Fruit fly (Drosophila melanogaster) whole organism, embryonic: Measurements from ENCODE around the gene CG46304.
A peak's percentile ranks its signal among the peaks of the same experiment; 100 is the strongest.

Experiments used
- Aef1 ChIP-seq: fragments of 200-800 bp; sonication (Bioruptor generic); IDR thresholded peaks from 3 replicates; pipeline ENCODE4 v1.3.6; 2022; ENCODE audit warnings: missing biosample characterization, missing genetic modification characterization
- CG12155 ChIP-seq: fragments of 200-800 bp; sonication (Bioruptor generic); optimal IDR thresholded peaks from 3 replicates; lab custom pipeline; 2016; ENCODE audit warnings: missing biosample characterization, missing genetic modification characterization
- CG13775 ChIP-seq: fragments of 200-800 bp; sonication (Bioruptor generic); optimal IDR thresholded peaks from 3 replicates; lab custom pipeline; 2017; ENCODE audit warnings: missing biosample characterization, mild to moderate bottlenecking, missing genetic modification characterization
- CG14050 ChIP-seq: fragments of 200-800 bp; sonication (Bioruptor generic); IDR thresholded peaks from 3 replicates; pipeline ENCODE4 v1.3.6; 2022; ENCODE audit warnings: missing biosample characterization, missing genetic modification characterization
- CG16815 ChIP-seq: fragments of 200-800 bp; sonication (Bioruptor generic); optimal IDR thresholded peaks from 3 replicates; lab custom pipeline; 2017; ENCODE audit warnings: missing biosample characterization, mild to moderate bottlenecking, missing genetic modification characterization
- CG17612 ChIP-seq: fragments of 200-800 bp; sonication (Bioruptor generic); IDR thresholded peaks from 2 replicates; pipeline ENCODE4 v1.3.6; 2022; ENCODE audit warnings: missing biosample characterization, missing genetic modification characterization
- CG30403 ChIP-seq: fragments of 200-800 bp; sonication (Bioruptor generic); optimal IDR thresholded peaks from 3 replicates; lab custom pipeline; 2016; ENCODE audit warnings: missing biosample characterization, missing genetic modification characterization
- CG31224 ChIP-seq: fragments of 200-800 bp; sonication (Bioruptor generic); IDR thresholded peaks from 2 replicates; pipeline ENCODE4 v1.3.6; 2022; ENCODE audit warnings: missing biosample characterization, missing genetic modification characterization
- CG31388 ChIP-seq: fragments of 200-800 bp; sonication (Bioruptor generic); optimal IDR thresholded peaks from 2 replicates; lab custom pipeline; 2016; ENCODE audit warnings: missing biosample characterization, missing genetic modification characterization
- CG4730 ChIP-seq: fragments of 200-800 bp; sonication (Bioruptor generic); IDR thresholded peaks from 2 replicates; pipeline ENCODE4 v1.3.6; 2022; ENCODE audit warnings: missing biosample characterization, missing genetic modification characterization
- CG4820 ChIP-seq: fragments of 200-800 bp; sonication (Bioruptor generic); optimal IDR thresholded peaks from 3 replicates; lab custom pipeline; 2016; ENCODE audit warnings: missing biosample characterization, missing genetic modification characterization
- CG8089 ChIP-seq: fragments of 200-800 bp; sonication (Bioruptor generic); optimal IDR thresholded peaks from 3 replicates; lab custom pipeline; 2016; ENCODE audit warnings: missing biosample characterization, missing genetic modification characterization
- CG8765 ChIP-seq: fragments of 200-800 bp; sonication (Bioruptor generic); IDR thresholded peaks from 2 replicates; pipeline ENCODE4 v1.3.6; 2022; ENCODE audit warnings: missing biosample characterization, missing genetic modification characterization
- CG9932 ChIP-seq: fragments of 200-800 bp; sonication (Bioruptor generic); IDR thresholded peaks from 2 replicates; pipeline ENCODE4 v1.3.6; 2022; ENCODE audit warnings: missing biosample characterization, missing genetic modification characterization
- Dad ChIP-seq: fragments of 200-800 bp; sonication (Bioruptor generic); optimal IDR thresholded peaks from 3 replicates; lab custom pipeline; 2016; ENCODE audit warnings: missing biosample characterization, missing genetic modification characterization
- Dip2 ChIP-seq: fragments of 200-800 bp; sonication (Bioruptor generic); IDR thresholded peaks from 2 replicates; pipeline ENCODE4 v1.3.6; 2022; ENCODE audit warnings: missing biosample characterization, missing genetic modification characterization
- Dll ChIP-seq: fragments of 200-800 bp; sonication (Bioruptor generic); IDR thresholded peaks from 4 replicates; pipeline ENCODE4 v1.3.6; 2022; ENCODE audit warnings: missing biosample characterization, missing genetic modification characterization; ENCODE audit not compliant: partially characterized antibody
- Ets65A ChIP-seq: fragments of 200-800 bp; sonication (Bioruptor generic); peaks from one replicate; lab custom pipeline; 2016; ENCODE audit warnings: missing biosample characterization, missing genetic modification characterization
- H2.0 ChIP-seq: fragments of 200-800 bp; sonication (Bioruptor generic); IDR thresholded peaks from 2 replicates; pipeline ENCODE4 v1.3.6; 2022; ENCODE audit warnings: missing biosample characterization, missing genetic modification characterization
- HLH3B ChIP-seq: fragments of 200-800 bp; sonication (Bioruptor generic); IDR thresholded peaks from 2 replicates; pipeline ENCODE4 v1.3.6; 2022; ENCODE audit warnings: missing biosample characterization, missing genetic modification characterization
- HLH4C ChIP-seq: fragments of 200-800 bp; sonication (Bioruptor generic); IDR thresholded peaks from 3 replicates; pipeline ENCODE4 v1.3.6; 2022; ENCODE audit warnings: missing biosample characterization, missing genetic modification characterization; ENCODE audit not compliant: partially characterized antibody
- HmgZ ChIP-seq: fragments of 200-800 bp; sonication (Bioruptor generic); optimal IDR thresholded peaks from 2 replicates; lab custom pipeline; 2018; ENCODE audit warnings: missing biosample characterization, mild to moderate bottlenecking, missing genetic modification characterization
- Lhr ChIP-seq: fragments of 200-800 bp; sonication (Bioruptor generic); optimal IDR thresholded peaks from 3 replicates; lab custom pipeline; 2017; ENCODE audit warnings: mild to moderate bottlenecking, missing biosample characterization, missing genetic modification reagents, missing genetic modification characterization
- Nf-YA ChIP-seq: fragments of 200-800 bp; sonication (Bioruptor generic); IDR thresholded peaks from 2 replicates; pipeline ENCODE4 v1.3.6; 2022; ENCODE audit warnings: missing biosample characterization, missing genetic modification characterization
- NfI ChIP-seq: fragments of 200-800 bp; sonication (Bioruptor generic); optimal IDR thresholded peaks from 3 replicates; lab custom pipeline; 2018; ENCODE audit warnings: missing biosample characterization, mild to moderate bottlenecking, missing genetic modification characterization, moderate library complexity
- Opbp ChIP-seq: fragments of 200-800 bp; sonication (Bioruptor generic); IDR thresholded peaks from 3 replicates; pipeline ENCODE4 v1.3.6; 2022; ENCODE audit warnings: missing biosample characterization, missing genetic modification characterization; ENCODE audit not compliant: partially characterized antibody
- Ptx1 ChIP-seq: fragments of 200-800 bp; sonication (Bioruptor generic); IDR thresholded peaks from 2 replicates; pipeline ENCODE4 v1.3.6; 2022; ENCODE audit warnings: missing biosample characterization, missing genetic modification characterization
- abd-A ChIP-seq: fragments of 200-800 bp; sonication (Bioruptor generic); optimal IDR thresholded peaks from 3 replicates; lab custom pipeline; 2019; ENCODE audit warnings: missing biosample characterization, mild to moderate bottlenecking, missing genetic modification characterization, moderate library complexity
- ap ChIP-seq: fragments of 200-800 bp; sonication (Bioruptor generic); IDR thresholded peaks from 2 replicates; pipeline ENCODE4 v1.3.6; 2022; ENCODE audit warnings: missing biosample characterization, missing genetic modification characterization
- ato ChIP-seq: fragments of 200-800 bp; sonication (Bioruptor generic); IDR thresholded peaks from 2 replicates; pipeline ENCODE4 v1.3.6; 2022; ENCODE audit warnings: missing biosample characterization, missing genetic modification characterization; ENCODE audit not compliant: partially characterized antibody
- bbx ChIP-seq: fragments of 200-800 bp; sonication (Bioruptor generic); IDR thresholded peaks from 2 replicates; pipeline ENCODE4 v1.3.6; 2022; ENCODE audit warnings: missing biosample characterization, missing genetic modification characterization; ENCODE audit not compliant: partially characterized antibody
- chif ChIP-seq, 2 experiments: fragments of 200-800 bp; sonication (Bioruptor generic); optimal IDR thresholded peaks; 3 replicates each; lab custom pipeline; 2016; ENCODE audit warnings: missing biosample characterization in 2 of 2, missing genetic modification characterization in 2 of 2
- danr ChIP-seq: fragments of 200-800 bp; sonication (Bioruptor generic); IDR thresholded peaks from 2 replicates; pipeline ENCODE4 v1.3.6; 2022; ENCODE audit warnings: missing biosample characterization, missing genetic modification characterization
- fd96Cb ChIP-seq: fragments of 200-800 bp; sonication (Bioruptor generic); optimal IDR thresholded peaks from 2 replicates; lab custom pipeline; 2018; ENCODE audit warnings: missing biosample characterization, mild to moderate bottlenecking, missing genetic modification characterization, moderate library complexity
- fru ChIP-seq: fragments of >200 bp; optimal IDR thresholded peaks from 2 replicates; lab custom pipeline; 2017
- gfzf ChIP-seq: fragments of 200-800 bp; sonication (Bioruptor generic); optimal IDR thresholded peaks from 2 replicates; lab custom pipeline; 2016; ENCODE audit warnings: missing biosample characterization, mild to moderate bottlenecking, missing genetic modification characterization, moderate library complexity
- gsb ChIP-seq: fragments of 200-800 bp; sonication (Bioruptor generic); IDR thresholded peaks from 2 replicates; pipeline ENCODE4 v1.3.6; 2022; ENCODE audit warnings: missing biosample characterization, missing genetic modification characterization
- lmd ChIP-seq: fragments of 200-800 bp; sonication (Bioruptor generic); IDR thresholded peaks from 2 replicates; pipeline ENCODE4 v1.3.6; 2022; ENCODE audit warnings: missing biosample characterization, missing genetic modification characterization
- nmo ChIP-seq: fragments of 200-800 bp; sonication (Bioruptor generic); optimal IDR thresholded peaks from 2 replicates; lab custom pipeline; 2018; ENCODE audit warnings: missing biosample characterization, mild to moderate bottlenecking, missing genetic modification characterization, moderate library complexity
- p53 ChIP-seq: fragments of 200-800 bp; sonication (Bioruptor generic); optimal IDR thresholded peaks from 2 replicates; lab custom pipeline; 2016; ENCODE audit warnings: missing biosample characterization, missing genetic modification characterization
- peb ChIP-seq: fragments of 200-800 bp; sonication (Bioruptor generic); IDR thresholded peaks from 2 replicates; pipeline ENCODE4 v1.3.6; 2022; ENCODE audit warnings: missing biosample characterization, missing genetic modification characterization
- pfk ChIP-seq: fragments of 200-800 bp; sonication (Bioruptor generic); optimal IDR thresholded peaks from 2 replicates; lab custom pipeline; 2018; ENCODE audit warnings: missing biosample characterization, mild to moderate bottlenecking, missing genetic modification characterization, moderate library complexity
- pnt ChIP-seq: fragments of 200-800 bp; sonication (Bioruptor generic); optimal IDR thresholded peaks from 3 replicates; lab custom pipeline; 2016; ENCODE audit warnings: missing biosample characterization, missing genetic modification characterization
- pzg ChIP-seq: fragments of 200-800 bp; sonication (Bioruptor generic); optimal IDR thresholded peaks from 3 replicates; lab custom pipeline; 2018; ENCODE audit warnings: missing biosample characterization, mild to moderate bottlenecking, missing genetic modification characterization, moderate library complexity
- sna ChIP-seq: fragments of 200-800 bp; sonication (Bioruptor generic); IDR thresholded peaks from 2 replicates; pipeline ENCODE4 v1.3.6; 2022; ENCODE audit warnings: missing biosample characterization, missing genetic modification characterization; ENCODE audit not compliant: partially characterized antibody
- sob ChIP-seq: fragments of 200-800 bp; sonication (Bioruptor generic); IDR thresholded peaks from 2 replicates; pipeline ENCODE4 v1.3.6; 2022; ENCODE audit warnings: missing biosample characterization, missing genetic modification characterization
- sqz ChIP-seq: fragments of 200-800 bp; sonication (Bioruptor generic); optimal IDR thresholded peaks from 3 replicates; lab custom pipeline; 2018; ENCODE audit warnings: missing biosample characterization, mild to moderate bottlenecking, missing genetic modification characterization
- sr ChIP-seq: fragments of 200-800 bp; sonication (Bioruptor generic); IDR thresholded peaks from 3 replicates; pipeline ENCODE4 v1.3.6; 2022; ENCODE audit warnings: missing biosample characterization, missing genetic modification characterization
- trem ChIP-seq: fragments of 200-800 bp; optimal IDR thresholded peaks from 3 replicates; lab custom pipeline; 2019; ENCODE audit warnings: missing biosample characterization, mild to moderate bottlenecking, missing genetic modification characterization, moderate library complexity
- vnd ChIP-seq: fragments of 200-800 bp; sonication (Bioruptor generic); IDR thresholded peaks from 3 replicates; pipeline ENCODE4 v1.3.6; 2022; ENCODE audit warnings: missing biosample characterization, missing genetic modification characterization; ENCODE audit not compliant: partially characterized antibody
- z ChIP-seq: fragments of 200-800 bp; sonication (Bioruptor generic); IDR thresholded peaks from 3 replicates; pipeline ENCODE4 v1.3.6; 2022; ENCODE audit warnings: missing biosample characterization, missing genetic modification characterization
- zfh2 ChIP-seq: fragments of 200-800 bp; sonication (Bioruptor generic); optimal IDR thresholded peaks from 2 replicates; lab custom pipeline; 2016; ENCODE audit warnings: missing biosample characterization, missing genetic modification characterization

The CG46304 gene

DNA sequence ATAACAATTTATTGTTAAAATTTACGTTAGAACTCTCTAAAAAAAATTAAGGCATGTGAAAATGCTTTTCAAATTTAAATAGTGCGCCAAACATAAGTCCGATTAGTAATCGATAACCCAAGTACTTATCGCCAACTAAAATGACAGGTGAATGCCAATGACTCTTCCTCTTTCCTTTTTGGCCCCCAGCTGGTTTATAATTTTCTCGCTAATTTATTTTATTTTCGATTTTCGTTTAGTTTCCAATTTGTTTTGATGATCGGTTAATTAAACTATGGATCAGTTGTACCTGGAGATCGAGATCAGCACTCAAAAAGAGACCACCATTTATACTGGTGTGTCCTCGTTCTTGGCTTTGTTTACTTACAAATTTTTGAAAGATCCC lies 2.6 kb downstream of the CG46304 start, which contains the start of gene CG10428 (continued):
- TF ChIP-seq z (no peak), chif (GFP tag; optimal IDR thresholded peaks at IDR 0.05; lab: Kevin White, UChicago) (no peak), nmo (GFP tag; lab: Kevin White, UChicago) (no peak), Ptx1 (no peak), sr (no peak), trem (tag; lab: Kevin White, UChicago) (peak; percentile 46), CG31388 (no peak), pfk (GFP tag; lab: Kevin White, UChicago) (no peak), H2.0 (GFP tag; lab: Robert Waterston, UW) (no peak), HLH4C (GFP tag; lab: Robert Waterston, UW) (peak; percentile 63), gfzf (GFP tag; lab: Kevin White, UChicago) (peak; percentile 16), HmgZ (tag; lab: Kevin White, UChicago) (no peak), HLH3B (GFP tag; lab: Robert Waterston, UW) (no peak), CG12155 (GFP tag; lab: Kevin White, UChicago) (peak; percentile 69), danr (GFP tag; lab: Robert Waterston, UW) (no peak), CG8089 (GFP tag; lab: Kevin White, UChicago) (no peak), sob (no peak), vnd (GFP tag; lab: Robert Waterston, UW) (peak; percentile 41; the same call in 1 of the 3 replicates), Ets65A (no peak), zfh2 (GFP tag; lab: Kevin White, UChicago) (no peak), CG17612 (GFP tag; lab: Robert Waterston, UW) (no peak), Dad (GFP tag; lab: Kevin White, UChicago) (no peak), CG16815 (GFP tag; lab: Kevin White, UChicago) (no peak), CG9932 (GFP tag; lab: Robert Waterston, UW) (no peak), CG8765 (no peak), sqz (no peak), bbx (GFP tag; lab: Robert Waterston, UW) (peak; percentile 67), fru (no peak), CG31224 (GFP tag; lab: Robert Waterston, UW) (no peak), CG13775 (no peak), peb (GFP tag; lab: Robert Waterston, UW) (no peak), NfI (GFP tag; lab: Kevin White, UChicago) (no peak), gsb (GFP tag; lab: Robert Waterston, UW) (no peak), Nf-YA (GFP tag; lab: Robert Waterston, UW) (no peak), CG30403 (GFP tag; lab: Kevin White, UChicago) (no peak), ap (GFP tag; lab: Robert Waterston, UW) (no peak), sna (GFP tag; lab: Robert Waterston, UW) (0 out of 2 replicates have a peak, but pooled peaks have one; percentile 35), Opbp (GFP tag; lab: Robert Waterston, UW) (peak; percentile 45; the same call in 1 of the 3 replicates), Dll (GFP tag; lab: Robert Waterston, UW) (peak; percentile 59; the same call in 1 of the 4 replicates), abd-A (tag; lab: Kevin White, UChicago) (no peak), Aef1 (GFP tag; lab: Robert Waterston, UW) (no peak), pzg (GFP tag; lab: Kevin White, UChicago) (peak; percentile 69), p53 (GFP tag; lab: Kevin White, UChicago) (no peak), lmd (GFP tag; lab: Robert Waterston, UW) (no peak), CG14050 (GFP tag; lab: Robert Waterston, UW) (no peak), pnt (GFP tag; lab: Kevin White, UChicago) (no peak), fd96Cb (tag; lab: Kevin White, UChicago) (no peak), CG4820 (GFP tag; lab: Kevin White, UChicago) (no peak), CG4730 (no peak), ato (0 out of 2 replicates have a peak, but pooled peaks have one; percentile 52), Lhr (GFP tag; lab: Kevin White, UChicago) (no peak), Dip2 (GFP tag; lab: Robert Waterston, UW) (no peak)
